Worm (Caenorhabditis elegans): ENCODE data around the gene prp-19.

ce11 chrIII:5199577-5199976 is 27.7 kb upstream of the prp-19 start, which contains the start of gene emb-8:
- no peak for TF ChIP-seq fos-1 (tag; optimal IDR thresholded peaks at IDR 0.05)
- TF ChIP-seq lin-13 (GFP tag; optimal IDR thresholded peaks at IDR 0.05), result no peak
- TF ChIP-seq nhr-6 (tag; optimal IDR thresholded peaks at IDR 0.05), result no peak
- no peak for TF ChIP-seq R02D3.7 (tag; optimal IDR thresholded peaks at IDR 0.05)
- TF ChIP-seq ceh-82 (tag; optimal IDR thresholded peaks at IDR 0.05), result no peak
- no peak for TF ChIP-seq nhr-77 (tag; optimal IDR thresholded peaks at IDR 0.05)
- no peak for TF ChIP-seq snpc-4 (tag; optimal IDR thresholded peaks at IDR 0.05)
- no peak for TF ChIP-seq skn-1 (tag; optimal IDR thresholded peaks at IDR 0.05)
- no peak for TF ChIP-seq egl-27 (tag; optimal IDR thresholded peaks at IDR 0.05)
- TF ChIP-seq ama-1 (optimal IDR thresholded peaks at IDR 0.05), result no peak
- no peak for TF ChIP-seq aly-2 (tag; optimal IDR thresholded peaks at IDR 0.05)

Data from whole organism, L2 larva.